Worm (Caenorhabditis elegans): ENCODE results near the gene T25B2.3.

- TF ChIP-seq lin-15B (tag; optimal IDR thresholded peaks at IDR 0.05) = no peak
- no peak for TF ChIP-seq ama-1 (optimal IDR thresholded peaks at IDR 0.05)
- TF ChIP-seq nhr-28 (tag; optimal IDR thresholded peaks at IDR 0.05) = peak; percentile 38
- no peak for TF ChIP-seq ztf-11 (tag; optimal IDR thresholded peaks at IDR 0.05)
- TF ChIP-seq jun-1 (tag; optimal IDR thresholded peaks at IDR 0.05) = no peak
- no peak for TF ChIP-seq dpl-1 (GFP tag; optimal IDR thresholded peaks at IDR 0.05)
Measured at ce11 chrX:6128225-6128686, 47.7 kb upstream of the T25B2.3 start, which contains the start of gene C15H9.9.

Measured in whole organism, L4 larva.